Worm (Caenorhabditis elegans): ENCODE measurements around the gene C18G1.6.

The C18G1.6 gene

DNA sequence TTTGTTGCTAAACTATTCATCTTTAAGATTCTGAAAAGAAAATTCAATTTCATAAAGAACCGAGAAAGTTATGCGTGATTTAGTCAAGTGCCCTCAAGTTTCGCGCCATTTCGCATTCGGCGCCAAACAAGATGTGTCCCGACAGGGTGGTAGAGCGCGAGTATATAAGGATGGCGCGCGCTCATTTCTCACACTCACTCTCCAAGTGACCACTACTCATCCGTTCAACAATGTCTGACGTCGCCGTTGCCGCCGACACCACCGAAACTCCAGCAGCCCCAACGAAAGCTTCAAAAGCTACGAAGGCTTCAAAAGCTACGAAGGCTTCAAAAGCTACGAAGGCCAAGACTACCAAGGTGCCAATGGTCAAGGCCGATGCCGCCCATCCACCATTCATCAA, 3.7 kb downstream of the C18G1.6 start, which contains the start of gene hil-4:
TSS of gene hil-4 (plus strand) at position 191 of the 400 bp plus-strand sequence.
- TF ChIP-seq fkh-6 (tag; optimal IDR thresholded peaks at IDR 0.05) (no peak), ahr-1 (tag; optimal IDR thresholded peaks at IDR 0.05) (no peak), tbx-7 (tag; optimal IDR thresholded peaks at IDR 0.05) (no peak), dmd-4 (tag; optimal IDR thresholded peaks at IDR 0.05; ENCODE audit: borderline replicate concordance) (no peak), nhr-11 (tag; optimal IDR thresholded peaks at IDR 0.05) (no peak), gmeb-2 (tag; optimal IDR thresholded peaks at IDR 0.05) (no peak), ceh-18 (tag; optimal IDR thresholded peaks at IDR 0.05) (no peak), T23F11.4 (GFP tag; optimal IDR thresholded peaks at IDR 0.05) (no peak), pag-3 (tag; optimal IDR thresholded peaks at IDR 0.05; ENCODE audit: borderline replicate concordance) (no peak), fkh-10 (GFP tag; optimal IDR thresholded peaks at IDR 0.05) (no peak), nhr-232 (tag; optimal IDR thresholded peaks at IDR 0.05) (no peak), pha-2 (tag; optimal IDR thresholded peaks at IDR 0.05) (no peak), lin-11 (tag; optimal IDR thresholded peaks at IDR 0.05) (no peak), unc-55 (GFP tag; optimal IDR thresholded peaks at IDR 0.05) (no peak), ceh-24 (tag; optimal IDR thresholded peaks at IDR 0.05) (no peak), ceh-45 (GFP tag; IDR thresholded peaks at IDR 0.05) (no peak), pqm-1 (tag; optimal IDR thresholded peaks at IDR 0.05) (no peak)

DNA sequence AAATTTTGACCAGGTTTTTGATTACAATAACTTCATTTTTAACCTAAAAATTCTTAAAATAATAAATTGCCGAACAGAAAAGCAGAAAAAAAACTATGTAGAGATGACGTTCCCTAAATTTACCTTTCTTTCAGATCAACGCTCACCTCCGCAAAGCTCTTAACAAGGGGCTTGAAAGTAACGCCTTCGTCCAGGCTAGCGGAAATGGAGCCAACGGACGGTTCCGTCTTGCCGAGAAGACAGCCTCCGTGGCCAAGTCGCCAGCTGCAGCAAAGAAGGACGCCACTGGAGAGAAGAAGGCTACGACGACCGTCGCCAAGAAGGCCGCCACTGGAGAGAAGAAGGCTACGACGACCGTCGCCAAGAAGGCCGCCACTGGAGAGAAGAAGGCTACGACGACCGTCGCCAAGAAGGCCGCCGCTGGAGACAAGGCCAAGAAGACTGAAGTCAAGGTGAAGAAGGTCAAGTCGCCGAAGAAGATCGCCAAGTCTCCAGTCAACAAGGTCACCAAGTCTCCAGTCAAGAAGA, 4.4 kb downstream of the C18G1.6 start:
- TF ChIP-seq lim-6 (tag; optimal IDR thresholded peaks at IDR 0.05) (no peak), nfya-1 (tag; optimal IDR thresholded peaks at IDR 0.05) (no peak), hlh-15 (tag; optimal IDR thresholded peaks at IDR 0.05) (no peak), ttx-3 (tag; optimal IDR thresholded peaks at IDR 0.05) (no peak), nhr-11 (tag; optimal IDR thresholded peaks at IDR 0.05) (no peak), nhr-232 (tag; optimal IDR thresholded peaks at IDR 0.05) (no peak), ahr-1 (tag; optimal IDR thresholded peaks at IDR 0.05) (no peak), pha-2 (tag; optimal IDR thresholded peaks at IDR 0.05) (no peak), pat-9 (tag; optimal IDR thresholded peaks at IDR 0.05) (no peak), K09A11.1 (tag; optimal IDR thresholded peaks at IDR 0.05; ENCODE audit: insufficient read depth) (no peak)

DNA sequence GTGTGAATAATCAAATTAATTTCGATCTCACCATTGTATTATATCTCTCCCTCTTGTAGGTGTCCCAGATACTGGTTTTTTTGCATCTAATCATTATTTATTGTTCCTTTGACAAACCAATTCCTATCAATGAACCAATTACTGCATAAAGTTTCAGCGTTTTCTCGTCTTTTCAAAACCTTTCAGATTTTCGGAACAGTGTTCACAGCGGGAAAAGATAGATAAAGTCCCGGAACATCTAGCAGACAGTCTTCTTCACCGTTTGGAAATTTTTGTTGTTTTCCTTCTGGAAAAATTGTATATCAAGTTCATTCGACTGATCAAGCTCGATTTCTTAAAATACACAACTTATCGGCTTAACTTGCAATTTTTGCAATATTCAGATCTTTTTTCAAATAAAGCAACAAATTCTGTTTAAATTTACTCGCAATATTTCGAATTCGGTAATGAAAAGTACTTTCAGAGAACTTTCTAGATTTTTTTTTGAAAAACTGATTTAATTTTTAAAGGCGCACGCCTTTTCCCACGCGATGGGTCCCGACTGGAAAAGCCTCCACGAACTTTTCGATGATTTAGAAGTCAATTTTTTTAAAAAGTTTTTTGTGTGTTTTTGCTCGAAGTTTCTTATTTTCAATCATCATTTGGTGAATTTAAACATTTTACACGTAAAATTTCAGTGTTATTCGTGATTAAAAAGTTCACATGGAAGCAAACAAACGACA, 5.1 kb downstream of the C18G1.6 start, which contains the start of gene pgl-3:
TSS of gene pgl-3 (plus strand) at position 672 of the 722 bp plus-strand sequence.
- TF ChIP-seq F13H6.1 (tag; optimal IDR thresholded peaks at IDR 0.05): no peak
- TF ChIP-seq hlh-15 (tag; optimal IDR thresholded peaks at IDR 0.05): no peak
- TF ChIP-seq ceh-14 (tag; optimal IDR thresholded peaks at IDR 0.05): no peak
- no peak for TF ChIP-seq che-1 (tag; optimal IDR thresholded peaks at IDR 0.05)
- TF ChIP-seq unc-3 (GFP tag; conservative IDR thresholded peaks at IDR 0.05): no peak
- no peak for TF ChIP-seq unc-3 (tag; optimal IDR thresholded peaks at IDR 0.05)
- no peak for TF ChIP-seq elt-4 (tag; optimal IDR thresholded peaks at IDR 0.05)
- TF ChIP-seq dmd-4 (tag; optimal IDR thresholded peaks at IDR 0.05; ENCODE audit: borderline replicate concordance): no peak
- no peak for TF ChIP-seq syd-9 (tag; optimal IDR thresholded peaks at IDR 0.05)
- TF ChIP-seq gmeb-2 (tag; optimal IDR thresholded peaks at IDR 0.05): no peak
- no peak for TF ChIP-seq mec-3 (tag; optimal IDR thresholded peaks at IDR 0.05; ENCODE audit: borderline replicate concordance)
- no peak for TF ChIP-seq zip-5 (tag; optimal IDR thresholded peaks at IDR 0.05)
- no peak for TF ChIP-seq sdc-2 (tag; optimal IDR thresholded peaks at IDR 0.05)
- TF ChIP-seq dve-1 (tag; optimal IDR thresholded peaks at IDR 0.05): no peak
- TF ChIP-seq ceh-48 (tag; optimal IDR thresholded peaks at IDR 0.05): no peak
- TF ChIP-seq ceh-22 (tag; optimal IDR thresholded peaks at IDR 0.05): no peak
- no peak for TF ChIP-seq ref-2 (tag; optimal IDR thresholded peaks at IDR 0.05)
